Worm (Caenorhabditis elegans): ENCODE measurements around the gene prdx-2.

Gene prdx-2

DNA sequence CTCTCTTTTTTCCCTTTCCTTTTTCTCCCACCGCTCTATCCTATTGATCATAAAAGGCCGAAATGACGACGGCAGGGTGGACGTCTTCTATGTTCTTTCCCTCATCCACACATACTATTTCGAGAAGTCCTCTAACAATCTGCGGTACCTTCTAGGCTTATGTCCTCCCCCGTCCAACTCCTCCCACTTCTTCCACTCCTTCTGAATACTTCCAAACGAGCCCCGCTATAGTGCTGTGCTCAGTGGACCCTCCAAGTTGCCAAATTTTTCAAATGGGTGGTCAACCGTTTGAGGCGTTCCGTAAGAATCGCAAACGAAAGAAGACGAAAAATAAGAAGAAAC, 42.0 kb upstream of the prdx-2 start:
- peak; percentile 6 for TF ChIP-seq sea-2 (GFP tag; optimal IDR thresholded peaks at IDR 0.05)
- TF ChIP-seq nfya-1 (tag; optimal IDR thresholded peaks at IDR 0.05; ENCODE audit: insufficient read depth), result peak; percentile 85
- TF ChIP-seq egl-27 (tag; optimal IDR thresholded peaks at IDR 0.05), result no peak
- TF ChIP-seq ceh-82 (tag; optimal IDR thresholded peaks at IDR 0.05), result no peak
- peak; percentile 66 for TF ChIP-seq ama-1 (optimal IDR thresholded peaks at IDR 0.05)
- no peak for TF ChIP-seq fos-1 (tag; optimal IDR thresholded peaks at IDR 0.05)
- no peak for TF ChIP-seq ZK546.5 (tag; optimal IDR thresholded peaks at IDR 0.05)
- TF ChIP-seq pha-4 (tag; optimal IDR thresholded peaks at IDR 0.05), result no peak
- TF ChIP-seq fkh-10 (GFP tag; optimal IDR thresholded peaks at IDR 0.05), result peak; percentile 68
- peak; percentile 6 for TF ChIP-seq lin-15B (tag; optimal IDR thresholded peaks at IDR 0.05)
- no peak for TF ChIP-seq pqm-1 (tag; optimal IDR thresholded peaks at IDR 0.05)
- TF ChIP-seq nhr-43 (tag; optimal IDR thresholded peaks at IDR 0.05; ENCODE audit: poor library complexity, severe bottlenecking), result no peak
- no peak for TF ChIP-seq hmg-11 (tag; optimal IDR thresholded peaks at IDR 0.05)
- no peak for TF ChIP-seq ceh-28 (tag; optimal IDR thresholded peaks at IDR 0.05)
- TF ChIP-seq mml-1 (tag; optimal IDR thresholded peaks at IDR 0.05), result no peak
- no peak for TF ChIP-seq nhr-77 (tag; optimal IDR thresholded peaks at IDR 0.05)
- peak; percentile 68 for TF ChIP-seq lin-39 (tag; optimal IDR thresholded peaks at IDR 0.05)
- no peak for TF ChIP-seq ztf-11 (tag; optimal IDR thresholded peaks at IDR 0.05)
- TF ChIP-seq nhr-76 (tag; optimal IDR thresholded peaks at IDR 0.05), result no peak
- peak; percentile 46 for TF ChIP-seq tbx-2 (tag; optimal IDR thresholded peaks at IDR 0.05)
- no peak for TF ChIP-seq elt-1 (tag; optimal IDR thresholded peaks at IDR 0.05)
- no peak for TF ChIP-seq lsy-12 (tag; optimal IDR thresholded peaks at IDR 0.05)
- peak; percentile 50 for TF ChIP-seq zag-1 (tag; optimal IDR thresholded peaks at IDR 0.05)
- TF ChIP-seq egl-5 (tag; optimal IDR thresholded peaks at IDR 0.05), result peak; percentile 54
- TF ChIP-seq ceh-9 (tag; optimal IDR thresholded peaks at IDR 0.05), result no peak

DNA sequence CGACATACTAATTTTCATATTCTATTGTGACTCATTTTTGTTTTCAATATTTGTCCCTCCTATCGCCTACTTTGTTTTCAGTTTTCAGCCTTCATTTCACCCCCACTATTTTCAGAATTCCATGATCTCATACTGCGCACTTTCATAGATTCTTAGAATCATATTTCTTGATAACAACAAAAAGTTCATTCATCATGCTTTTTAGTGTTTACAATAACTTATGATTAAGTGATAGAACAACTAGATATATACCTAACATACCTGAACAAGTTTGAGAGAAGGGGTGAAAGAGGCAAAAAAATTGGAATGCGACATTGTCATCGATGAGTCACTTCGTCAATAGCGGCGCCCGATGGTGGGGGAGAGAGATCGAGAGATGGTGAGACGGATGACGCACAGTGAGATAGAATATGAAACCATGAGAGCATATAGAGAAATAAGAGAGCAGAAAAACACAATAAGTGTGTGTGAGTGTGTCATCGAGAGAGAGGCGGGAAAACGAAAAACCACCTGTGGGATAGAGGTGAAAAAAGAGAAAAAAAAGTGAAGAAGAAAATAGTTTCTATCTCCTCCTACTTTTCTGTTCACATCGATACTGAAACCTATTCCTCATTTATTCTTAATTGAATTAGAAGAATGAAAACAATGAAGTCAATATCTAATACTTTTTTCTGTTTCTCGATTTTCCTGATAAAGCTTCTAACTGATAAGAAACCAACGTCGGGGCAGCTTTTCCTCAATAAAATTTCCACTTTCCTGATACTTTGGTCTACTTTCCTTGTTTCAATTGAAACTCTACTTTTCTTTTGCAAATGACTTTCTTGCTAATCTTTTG, 41.1 kb upstream of the prdx-2 start:
- TF ChIP-seq tbx-2 (tag; optimal IDR thresholded peaks at IDR 0.05), result peak; percentile 31
- TF ChIP-seq unc-62 (GFP tag; optimal IDR thresholded peaks at IDR 0.05), result peak; percentile 29
- TF ChIP-seq unc-39 (tag; optimal IDR thresholded peaks at IDR 0.05), result no peak
- peak; percentile 61 for TF ChIP-seq ceh-28 (tag; optimal IDR thresholded peaks at IDR 0.05)
- TF ChIP-seq elt-3 (tag; optimal IDR thresholded peaks at IDR 0.05), result peak in 1 of 3 experiments; percentile 31
- peak; percentile 56 for TF ChIP-seq hmg-11 (tag; optimal IDR thresholded peaks at IDR 0.05)
- peak; percentile 9 for TF ChIP-seq pqm-1 (tag; optimal IDR thresholded peaks at IDR 0.05)
- peak; percentile 45 for TF ChIP-seq lin-39 (tag; optimal IDR thresholded peaks at IDR 0.05)
- TF ChIP-seq fos-1 (tag; optimal IDR thresholded peaks at IDR 0.05), result peak; percentile 98
- TF ChIP-seq nhr-43 (tag; optimal IDR thresholded peaks at IDR 0.05; ENCODE audit: poor library complexity, severe bottlenecking), result peak; percentile 22
- TF ChIP-seq nhr-11 (tag; optimal IDR thresholded peaks at IDR 0.05), result peak; percentile 39
- peak; percentile 69 for TF ChIP-seq nhr-76 (tag; optimal IDR thresholded peaks at IDR 0.05)
- TF ChIP-seq lsy-12 (tag; optimal IDR thresholded peaks at IDR 0.05), result peak; percentile 35
- TF ChIP-seq jun-1 (tag; optimal IDR thresholded peaks at IDR 0.05), result peak; percentile 97
- peak; percentile 9 for TF ChIP-seq egl-5 (tag; optimal IDR thresholded peaks at IDR 0.05)
- no peak for TF ChIP-seq nhr-237 (tag; optimal IDR thresholded peaks at IDR 0.05)
- TF ChIP-seq nhr-23 (tag; optimal IDR thresholded peaks at IDR 0.05), result peak; percentile 48
- no peak for TF ChIP-seq ama-1 (optimal IDR thresholded peaks at IDR 0.05)
- peak; percentile 62 for TF ChIP-seq nhr-25 (tag; optimal IDR thresholded peaks at IDR 0.05)
- TF ChIP-seq nhr-12 (tag; optimal IDR thresholded peaks at IDR 0.05), result no peak
- no peak for TF ChIP-seq nhr-67 (tag; optimal IDR thresholded peaks at IDR 0.05)
- TF ChIP-seq egl-27 (tag; optimal IDR thresholded peaks at IDR 0.05), result peak; percentile 12
- TF ChIP-seq nhr-28 (tag; optimal IDR thresholded peaks at IDR 0.05), result no peak
- TF ChIP-seq sea-2 (GFP tag; optimal IDR thresholded peaks at IDR 0.05), result no peak
- TF ChIP-seq snpc-4 (tag; optimal IDR thresholded peaks at IDR 0.05), result peak; percentile 59
- no peak for TF ChIP-seq zag-1 (tag; optimal IDR thresholded peaks at IDR 0.05)
- peak; percentile 50 for TF ChIP-seq ztf-4 (tag; optimal IDR thresholded peaks at IDR 0.05)
- peak; percentile 56 for TF ChIP-seq lin-15B (tag; optimal IDR thresholded peaks at IDR 0.05)
- TF ChIP-seq fkh-10 (GFP tag; optimal IDR thresholded peaks at IDR 0.05), result no peak
- TF ChIP-seq elt-2 (tag; optimal IDR thresholded peaks at IDR 0.05), result peak; percentile 81
- TF ChIP-seq nfya-1 (tag; optimal IDR thresholded peaks at IDR 0.05; ENCODE audit: insufficient read depth), result peak; percentile 81
- peak; percentile 98 for TF ChIP-seq pha-4 (tag; optimal IDR thresholded peaks at IDR 0.05)
